Fruit fly (Drosophila melanogaster) whole organism, embryonic: ENCODE measurements around the gene CG17930.

Source experiments
- C15 ChIP-seq: fragments of 200-800 bp; sonication (Bioruptor generic); IDR thresholded peaks from 3 replicates; pipeline ENCODE4 v1.3.6; 2022; ENCODE audit warnings: missing biosample characterization, missing genetic modification characterization
- CG10462 ChIP-seq: fragments of 200-800 bp; sonication (Bioruptor generic); optimal IDR thresholded peaks from 2 replicates; lab custom pipeline; 2016; ENCODE audit warnings: missing biosample characterization, missing genetic modification characterization
- CG11456 ChIP-seq: fragments of 200-800 bp; sonication (Bioruptor generic); IDR thresholded peaks from 3 replicates; pipeline ENCODE4 v1.3.6; 2022; ENCODE audit warnings: missing biosample characterization, missing genetic modification characterization
- CG11504 ChIP-seq: fragments of 200-800 bp; sonication (Bioruptor generic); optimal IDR thresholded peaks from 3 replicates; lab custom pipeline; 2019; ENCODE audit warnings: missing biosample characterization, mild to moderate bottlenecking, missing genetic modification characterization, moderate library complexity
- CG1233 ChIP-seq: fragments of 200-800 bp; sonication (Bioruptor generic); optimal IDR thresholded peaks from 4 replicates; lab custom pipeline; 2018; ENCODE audit warnings: missing biosample characterization, mild to moderate bottlenecking, missing genetic modification characterization
- CG14441 ChIP-seq: fragments of 200-800 bp; sonication (Bioruptor generic); IDR thresholded peaks from 2 replicates; pipeline ENCODE4 v1.3.6; 2022; ENCODE audit warnings: missing biosample characterization, missing genetic modification characterization
- CG14860 ChIP-seq: fragments of 200-800 bp; sonication (Bioruptor generic); IDR thresholded peaks from 3 replicates; pipeline ENCODE4 v1.3.6; 2022; ENCODE audit warnings: missing biosample characterization, missing genetic modification characterization; ENCODE audit not compliant: partially characterized antibody
- CG16815 ChIP-seq: fragments of 200-800 bp; sonication (Bioruptor generic); optimal IDR thresholded peaks from 3 replicates; lab custom pipeline; 2017; ENCODE audit warnings: missing biosample characterization, mild to moderate bottlenecking, missing genetic modification characterization
- CG18262 ChIP-seq: fragments of 200-800 bp; optimal IDR thresholded peaks from 3 replicates; lab custom pipeline; 2019; ENCODE audit warnings: missing biosample characterization, mild to moderate bottlenecking, missing genetic modification characterization, moderate library complexity
- CG3065 ChIP-seq: fragments of 200-800 bp; sonication (Bioruptor generic); optimal IDR thresholded peaks from 2 replicates; lab custom pipeline; 2016; ENCODE audit warnings: missing biosample characterization, missing genetic modification characterization
- CG31388 ChIP-seq: fragments of 200-800 bp; sonication (Bioruptor generic); optimal IDR thresholded peaks from 2 replicates; lab custom pipeline; 2016; ENCODE audit warnings: missing biosample characterization, missing genetic modification characterization
- CG3847 ChIP-seq: fragments of 200-800 bp; sonication (Bioruptor generic); IDR thresholded peaks from 2 replicates; pipeline ENCODE4 v1.3.6; 2022; ENCODE audit warnings: missing biosample characterization, missing genetic modification characterization
- CG42726 ChIP-seq: fragments of 200-800 bp; sonication (Bioruptor generic); IDR thresholded peaks from 2 replicates; pipeline ENCODE4 v1.3.6; 2022; ENCODE audit warnings: missing biosample characterization, missing genetic modification characterization; ENCODE audit not compliant: partially characterized antibody
- CG4328 ChIP-seq: fragments of 200-800 bp; sonication (Bioruptor generic); optimal IDR thresholded peaks from 3 replicates; lab custom pipeline; 2017; ENCODE audit warnings: missing biosample characterization, missing genetic modification reagents, missing genetic modification characterization
- CG4404 ChIP-seq: fragments of 200-800 bp; sonication (Bioruptor generic); IDR thresholded peaks from 2 replicates; pipeline ENCODE4 v1.3.6; 2022; ENCODE audit warnings: missing biosample characterization, missing genetic modification characterization
- CG4730 ChIP-seq: fragments of 200-800 bp; sonication (Bioruptor generic); IDR thresholded peaks from 2 replicates; pipeline ENCODE4 v1.3.6; 2022; ENCODE audit warnings: missing biosample characterization, missing genetic modification characterization
- CG4820 ChIP-seq: fragments of 200-800 bp; sonication (Bioruptor generic); optimal IDR thresholded peaks from 3 replicates; lab custom pipeline; 2016; ENCODE audit warnings: missing biosample characterization, missing genetic modification characterization
- CG7372 ChIP-seq: fragments of 200-800 bp; sonication (Bioruptor generic); IDR thresholded peaks from 2 replicates; pipeline ENCODE4 v1.3.6; 2022; ENCODE audit warnings: missing biosample characterization, missing genetic modification characterization
- CG8290 ChIP-seq, 3 experiments: fragments of 200-800 bp; sonication (Bioruptor generic); optimal IDR thresholded peaks; 2 replicates each; lab custom pipeline; 2016 to 2019; ENCODE audit warnings: missing biosample characterization in 3 of 3, missing genetic modification characterization in 3 of 3, mild to moderate bottlenecking in 2 of 3, moderate library complexity in 1 of 3
- CG8924 ChIP-seq: fragments of 200-800 bp; optimal IDR thresholded peaks from 3 replicates; lab custom pipeline; 2019; ENCODE audit warnings: missing biosample characterization, mild to moderate bottlenecking, missing genetic modification characterization, moderate library complexity
- CG9932 ChIP-seq: fragments of 200-800 bp; sonication (Bioruptor generic); IDR thresholded peaks from 2 replicates; pipeline ENCODE4 v1.3.6; 2022; ENCODE audit warnings: missing biosample characterization, missing genetic modification characterization
- Dbx ChIP-seq: fragments of 200-800 bp; sonication (Bioruptor generic); IDR thresholded peaks from 3 replicates; pipeline ENCODE4 v1.3.6; 2022; ENCODE audit warnings: missing biosample characterization, missing genetic modification characterization
- Dfd ChIP-seq, 2 experiments: fragments of >200 bp; optimal IDR thresholded peaks; 2 replicates each; lab custom pipeline; 2017; ENCODE audit warnings: missing biosample characterization in 2 of 2, missing genetic modification characterization in 2 of 2
- Fer1 ChIP-seq: fragments of 200-800 bp; sonication (Bioruptor generic); optimal IDR thresholded peaks from 2 replicates; lab custom pipeline; 2017; ENCODE audit warnings: missing biosample characterization, mild to moderate bottlenecking, missing genetic modification characterization
- HmgD ChIP-seq: fragments of 200-800 bp; sonication (Bioruptor generic); optimal IDR thresholded peaks from 3 replicates; lab custom pipeline; 2016; ENCODE audit warnings: missing biosample characterization, missing genetic modification characterization
- Meics ChIP-seq: fragments of 200-800 bp; sonication (Bioruptor generic); optimal IDR thresholded peaks from 2 replicates; lab custom pipeline; 2017; ENCODE audit warnings: missing biosample characterization, mild to moderate bottlenecking, missing genetic modification characterization
- Mrtf ChIP-seq: fragments of 200-800 bp; sonication (Bioruptor generic); IDR thresholded peaks from 3 replicates; pipeline ENCODE4 v1.3.6; 2022; ENCODE audit warnings: missing biosample characterization, missing genetic modification characterization
- Nf-YB ChIP-seq: fragments of 200-800 bp; sonication (Bioruptor generic); optimal IDR thresholded peaks from 3 replicates; lab custom pipeline; 2019; ENCODE audit warnings: missing biosample characterization, mild to moderate bottlenecking, missing genetic modification characterization, moderate library complexity
- YL-1 ChIP-seq: fragments of 200-800 bp; sonication (Bioruptor generic); optimal IDR thresholded peaks from 3 replicates; lab custom pipeline; 2017; ENCODE audit warnings: missing biosample characterization, mild to moderate bottlenecking, missing genetic modification characterization
- abd-A ChIP-seq: fragments of 200-800 bp; sonication (Bioruptor generic); optimal IDR thresholded peaks from 3 replicates; lab custom pipeline; 2019; ENCODE audit warnings: missing biosample characterization, mild to moderate bottlenecking, missing genetic modification characterization, moderate library complexity
- bowl ChIP-seq: fragments of 200-800 bp; sonication (Bioruptor generic); IDR thresholded peaks from 2 replicates; pipeline ENCODE4 v1.3.6; 2022; ENCODE audit warnings: missing biosample characterization, missing genetic modification characterization
- cato ChIP-seq: fragments of 200-800 bp; sonication (Bioruptor generic); optimal IDR thresholded peaks from 2 replicates; lab custom pipeline; 2016; ENCODE audit warnings: missing biosample characterization, missing genetic modification characterization, borderline replicate concordance
- croc ChIP-seq: fragments of 200-800 bp; sonication (Bioruptor generic); conservative IDR thresholded peaks from 3 replicates; pipeline ENCODE4 v1.3.6; 2022; ENCODE audit warnings: missing biosample characterization, missing genetic modification characterization
- cwo ChIP-seq: fragments of 200-800 bp; sonication (Bioruptor generic); optimal IDR thresholded peaks from 3 replicates; lab custom pipeline; 2017; ENCODE audit warnings: missing biosample characterization, missing genetic modification characterization, mild to moderate bottlenecking, moderate library complexity, missing genetic modification reagents
- danr ChIP-seq: fragments of 200-800 bp; sonication (Bioruptor generic); IDR thresholded peaks from 2 replicates; pipeline ENCODE4 v1.3.6; 2022; ENCODE audit warnings: missing biosample characterization, missing genetic modification characterization
- disco-r ChIP-seq: fragments of 200-800 bp; sonication (Bioruptor generic); optimal IDR thresholded peaks from 2 replicates; lab custom pipeline; 2016; ENCODE audit warnings: missing biosample characterization, missing genetic modification characterization
- dm ChIP-seq: fragments of 200-800 bp; sonication (Bioruptor generic); optimal IDR thresholded peaks from 3 replicates; lab custom pipeline; 2016; ENCODE audit warnings: missing biosample characterization, missing genetic modification characterization
- oc ChIP-seq: fragments of 200-800 bp; sonication (Bioruptor generic); optimal IDR thresholded peaks from 2 replicates; lab custom pipeline; 2018; ENCODE audit warnings: missing biosample characterization, mild to moderate bottlenecking, missing genetic modification characterization, moderate library complexity
- pfk ChIP-seq: fragments of 200-800 bp; sonication (Bioruptor generic); optimal IDR thresholded peaks from 2 replicates; lab custom pipeline; 2018; ENCODE audit warnings: missing biosample characterization, mild to moderate bottlenecking, missing genetic modification characterization, moderate library complexity
- pnt ChIP-seq: fragments of 200-800 bp; sonication (Bioruptor generic); optimal IDR thresholded peaks from 3 replicates; lab custom pipeline; 2016; ENCODE audit warnings: missing biosample characterization, missing genetic modification characterization
- pros ChIP-seq: fragments of 200-800 bp; sonication (Bioruptor generic); optimal IDR thresholded peaks from 3 replicates; lab custom pipeline; 2019; ENCODE audit warnings: missing biosample characterization, mild to moderate bottlenecking, missing genetic modification characterization, moderate library complexity
- so ChIP-seq: fragments of 200-800 bp; sonication (Bioruptor generic); IDR thresholded peaks from 3 replicates; pipeline ENCODE4 v1.3.6; 2022; ENCODE audit warnings: missing biosample characterization, missing genetic modification characterization
- sob ChIP-seq: fragments of 200-800 bp; sonication (Bioruptor generic); IDR thresholded peaks from 2 replicates; pipeline ENCODE4 v1.3.6; 2022; ENCODE audit warnings: missing biosample characterization, missing genetic modification characterization
- tna ChIP-seq: fragments of 200-800 bp; sonication (Bioruptor generic); IDR thresholded peaks from 2 replicates; pipeline ENCODE4 v1.3.6; 2022; ENCODE audit warnings: missing biosample characterization, missing genetic modification characterization; ENCODE audit not compliant: partially characterized antibody
- tup ChIP-seq: fragments of 200-800 bp; sonication (Bioruptor generic); optimal IDR thresholded peaks from 2 replicates; lab custom pipeline; 2016; ENCODE audit warnings: missing biosample characterization, mild to moderate bottlenecking, missing genetic modification characterization, moderate library complexity
- twi ChIP-seq: fragments of 200-800 bp; optimal IDR thresholded peaks from 2 replicates; lab custom pipeline; 2019; ENCODE audit warnings: missing biosample characterization, mild to moderate bottlenecking, missing genetic modification characterization, moderate library complexity
- tx ChIP-seq: fragments of 200-800 bp; sonication (Bioruptor generic); optimal IDR thresholded peaks from 2 replicates; lab custom pipeline; 2016; ENCODE audit warnings: missing biosample characterization, missing genetic modification characterization
- vvl ChIP-seq: fragments of 200-800 bp; sonication (Bioruptor generic); IDR thresholded peaks from 2 replicates; pipeline ENCODE4 v1.3.6; 2022; ENCODE audit warnings: missing biosample characterization, missing genetic modification characterization
- zen ChIP-seq: fragments of 200-800 bp; sonication (Bioruptor generic); optimal IDR thresholded peaks from 3 replicates; lab custom pipeline; 2018; ENCODE audit warnings: missing biosample characterization, mild to moderate bottlenecking, missing genetic modification characterization, moderate library complexity

The CG17930 gene

dm6 chr3R:16309302-16310080, 18.2 kb upstream of the CG17930 start (continued):
- peak; percentile 93 for TF ChIP-seq CG1233 (GFP tag; lab: Kevin White, UChicago)
- peak; percentile 6 for TF ChIP-seq CG8290 (GFP tag; optimal IDR thresholded peaks at IDR 0.05; lab: Kevin White, UChicago)
- TF ChIP-seq CG8290 (tag; optimal IDR thresholded peaks at IDR 0.05; lab: Kevin White, UChicago): no peak
- TF ChIP-seq oc (tag; lab: Kevin White, UChicago): no peak
- TF ChIP-seq Dbx (GFP tag; lab: Robert Waterston, UW): no peak; the same call in 2 of the 3 replicates
- TF ChIP-seq CG14441 (GFP tag; lab: Robert Waterston, UW): peak; percentile 38; the same call in 1 of the 2 replicates
- no peak; the same call in 1 of the 2 replicates for TF ChIP-seq CG9932 (GFP tag; lab: Robert Waterston, UW)
- no peak for TF ChIP-seq twi (tag; lab: Kevin White, UChicago)
- no peak for TF ChIP-seq Fer1 (GFP tag; lab: Kevin White, UChicago)
- no peak for TF ChIP-seq dm (GFP tag; lab: Kevin White, UChicago)
- TF ChIP-seq CG4328: no peak
- TF ChIP-seq CG3065 (GFP tag; lab: Kevin White, UChicago): no peak
- peak; percentile 61; the same call in 1 of the 3 replicates for TF ChIP-seq so (GFP tag; lab: Robert Waterston, UW)
- no peak for TF ChIP-seq CG16815 (GFP tag; lab: Kevin White, UChicago)
- peak; percentile 25 for TF ChIP-seq CG18262 (tag; lab: Kevin White, UChicago)
- TF ChIP-seq CG11456 (GFP tag; lab: Robert Waterston, UW): no peak
- no peak for TF ChIP-seq CG4730
- TF ChIP-seq CG4820 (GFP tag; lab: Kevin White, UChicago): no peak
- TF ChIP-seq Dfd (GFP tag; optimal IDR thresholded peaks at IDR 0.05; lab: Kevin White, UChicago): no peak
- no peak for TF ChIP-seq CG3847 (GFP tag; lab: Robert Waterston, UW)
- no peak for TF ChIP-seq disco-r (GFP tag; lab: Kevin White, UChicago)
- TF ChIP-seq tna (GFP tag; lab: Robert Waterston, UW): no peak
- no peak for TF ChIP-seq cwo (GFP tag; lab: Kevin White, UChicago)
- peak; percentile 1 for TF ChIP-seq tx (GFP tag; lab: Kevin White, UChicago)
- no peak for TF ChIP-seq HmgD
- no peak for TF ChIP-seq CG11504 (tag; lab: Kevin White, UChicago)
- TF ChIP-seq sob (GFP tag; lab: Robert Waterston, UW): peak; percentile 45; the same call in 1 of the 2 replicates
- no peak for TF ChIP-seq croc (GFP tag; lab: Robert Waterston, UW)
- no peak for TF ChIP-seq pfk (GFP tag; lab: Kevin White, UChicago)
- TF ChIP-seq Meics (GFP tag; lab: Kevin White, UChicago): peak; percentile 47
- TF ChIP-seq danr: no peak
- no peak for TF ChIP-seq vvl (GFP tag; lab: Robert Waterston, UW)
- no peak for TF ChIP-seq tup (GFP tag; lab: Kevin White, UChicago)
- TF ChIP-seq zen (tag; lab: Kevin White, UChicago): no peak
- no peak for TF ChIP-seq abd-A (tag; lab: Kevin White, UChicago)
- no peak for TF ChIP-seq CG31388 (GFP tag; lab: Kevin White, UChicago)
- TF ChIP-seq CG8924 (tag; lab: Kevin White, UChicago): no peak
- no peak for TF ChIP-seq YL-1 (GFP tag; lab: Kevin White, UChicago)
- no peak for TF ChIP-seq CG4404 (GFP tag; lab: Robert Waterston, UW)
- TF ChIP-seq Mrtf (GFP tag; lab: Robert Waterston, UW): peak; percentile 27; the same call in 1 of the 3 replicates
- no peak for TF ChIP-seq CG10462
- no peak for TF ChIP-seq CG42726 (GFP tag; lab: Robert Waterston, UW)
- TF ChIP-seq Nf-YB (GFP tag; lab: Kevin White, UChicago): no peak
- TF ChIP-seq cato: no peak
- TF ChIP-seq C15 (GFP tag; lab: Robert Waterston, UW): no peak
- TF ChIP-seq CG14860 (GFP tag; lab: Robert Waterston, UW): no peak
- peak; percentile 20 for TF ChIP-seq pros (GFP tag; lab: Kevin White, UChicago)
- peak; percentile 32; the same call in 1 of the 2 replicates for TF ChIP-seq CG7372
- peak; percentile 18 for TF ChIP-seq pnt (GFP tag; lab: Kevin White, UChicago)
- TF ChIP-seq bowl: no peak
